Fruit fly (Drosophila melanogaster): ENCODE measurements around the gene CG2975.

The CG2975 gene

dm6 chr2L:2855773-2856615 is 16.1 kb downstream of the CG2975 start, which contains the start of the genes CG3104 and RpS21 (continued):
- TF ChIP-seq CG7839 (tag; optimal IDR thresholded peaks at IDR 0.05): peak; percentile 75
- peak; percentile 58 for TF ChIP-seq lbe (GFP tag; optimal IDR thresholded peaks at IDR 0.05)
- peak; percentile 91 for TF ChIP-seq chm (GFP tag; IDR thresholded peaks at IDR 0.05)
- peak; percentile 66 for TF ChIP-seq dimm (GFP tag; IDR thresholded peaks at IDR 0.05)
- TF ChIP-seq grau (tag; optimal IDR thresholded peaks at IDR 0.05): peak; percentile 78
- peak; percentile 60 for TF ChIP-seq fd96Cb (tag; optimal IDR thresholded peaks at IDR 0.05)
- TF ChIP-seq sqz (GFP tag; optimal IDR thresholded peaks at IDR 0.05): peak; percentile 84
- peak; percentile 92 for TF ChIP-seq CG17328 (GFP tag; IDR thresholded peaks at IDR 0.05)
- peak; percentile 59 for TF ChIP-seq CG10979 (tag; optimal IDR thresholded peaks at IDR 0.05)
- TF ChIP-seq ash1 (GFP tag; optimal IDR thresholded peaks at IDR 0.05): peak; percentile 77
- no peak for TF ChIP-seq CG16813 (GFP tag; IDR thresholded peaks at IDR 0.05; ENCODE audit: partially characterized antibody)
- TF ChIP-seq otp (GFP tag; IDR thresholded peaks at IDR 0.05): peak; percentile 95
- TF ChIP-seq bsh (GFP tag; optimal IDR thresholded peaks at IDR 0.05): peak; percentile 34 to 69
- peak; percentile 93 for TF ChIP-seq bcd (GFP tag; optimal IDR thresholded peaks at IDR 0.05)
- TF ChIP-seq CrebB (tag; optimal IDR thresholded peaks at IDR 0.05): peak; percentile 76
- TF ChIP-seq hkb (optimal IDR thresholded peaks at IDR 0.05): peak; percentile 87
- peak; percentile 65; the same call in 1 of the 2 replicates for TF ChIP-seq hkb (GFP tag; IDR thresholded peaks at IDR 0.05)
- TF ChIP-seq CG2889 (GFP tag; IDR thresholded peaks at IDR 0.05): peak; percentile 77
- peak; percentile 57 for TF ChIP-seq CG3065 (GFP tag; optimal IDR thresholded peaks at IDR 0.05)
- peak; percentile 35 for TF ChIP-seq ftz-f1 (GFP tag; optimal IDR thresholded peaks at IDR 0.05)
- TF ChIP-seq CG3995 (GFP tag; optimal IDR thresholded peaks at IDR 0.05): peak; percentile 72
- TF ChIP-seq onecut (GFP tag; IDR thresholded peaks at IDR 0.05): peak; percentile 91
- TF ChIP-seq gfzf (GFP tag; optimal IDR thresholded peaks at IDR 0.05): peak; percentile 77
- peak; percentile 79 for TF ChIP-seq Hey (tag; optimal IDR thresholded peaks at IDR 0.05)
- peak; percentile 95 for TF ChIP-seq CG11247 (GFP tag; IDR thresholded peaks at IDR 0.05)
- TF ChIP-seq HmgZ (tag; optimal IDR thresholded peaks at IDR 0.05): peak; percentile 82
- peak; percentile 29 for TF ChIP-seq Bgb (GFP tag; IDR thresholded peaks at IDR 0.05; ENCODE audit: partially characterized antibody)
- TF ChIP-seq knrl (GFP tag; IDR thresholded peaks at IDR 0.05; ENCODE audit: partially characterized antibody): peak; percentile 47; the same call in 1 of the 3 replicates
- TF ChIP-seq CG18619 (GFP tag; optimal IDR thresholded peaks at IDR 0.05): peak; percentile 93
- peak; percentile 87 for TF ChIP-seq Mad (GFP tag; optimal IDR thresholded peaks at IDR 0.05)
- TF ChIP-seq nmo (GFP tag; optimal IDR thresholded peaks at IDR 0.05): peak; percentile 86
- peak; percentile 17; the same call in 1 of the 2 replicates for TF ChIP-seq amos (GFP tag; IDR thresholded peaks at IDR 0.05; ENCODE audit: partially characterized antibody)
- peak; percentile 88 for TF ChIP-seq CG7372 (GFP tag; IDR thresholded peaks at IDR 0.05)
- peak; percentile 96 for TF ChIP-seq ranshi (GFP tag; IDR thresholded peaks at IDR 0.05)
- TF ChIP-seq NfI (GFP tag; optimal IDR thresholded peaks at IDR 0.05): peak; percentile 93
- peak; percentile 64 for TF ChIP-seq NC2α (GFP tag; optimal IDR thresholded peaks at IDR 0.05)
- TF ChIP-seq H15 (GFP tag; IDR thresholded peaks at IDR 0.05): peak; percentile 81
- peak; percentile 82 for TF ChIP-seq slou (GFP tag; optimal IDR thresholded peaks at IDR 0.05)
- peak; percentile 46 for TF ChIP-seq CG6254 (GFP tag; optimal IDR thresholded peaks at IDR 0.05)
- peak; percentile 86 for TF ChIP-seq pho (GFP tag; optimal IDR thresholded peaks at IDR 0.05)
- TF ChIP-seq Sry-β (GFP tag; optimal IDR thresholded peaks at IDR 0.05): peak; percentile 30
- peak; percentile 80 for TF ChIP-seq pfk (GFP tag; optimal IDR thresholded peaks at IDR 0.05)
- TF ChIP-seq CG14441 (GFP tag; IDR thresholded peaks at IDR 0.05): peak; percentile 88
- peak; percentile 87 for TF ChIP-seq kni (GFP tag; optimal IDR thresholded peaks at IDR 0.05)
- peak; percentile 87 for TF ChIP-seq Ptx1 (GFP tag; IDR thresholded peaks at IDR 0.05)
- TF ChIP-seq Ada2b (GFP tag; IDR thresholded peaks at IDR 0.05): peak; percentile 69
- TF ChIP-seq CG13424 (tag; optimal IDR thresholded peaks at IDR 0.05): peak; percentile 79
- TF ChIP-seq unc-4 (GFP tag; IDR thresholded peaks at IDR 0.05; ENCODE audit: partially characterized antibody): no peak

Data from whole organism, embryonic.